Fruit fly (Drosophila melanogaster) whole organism, wandering third instar larva: Measurements from ENCODE around the gene tefu.

Experiments
- Abd-B ChIP-seq: fragments of >200 bp; optimal IDR thresholded peaks from 2 replicates; lab custom pipeline; 2017; ENCODE audit warnings: missing biosample characterization, missing genetic modification characterization
- CG32264 ChIP-seq: fragments of 200-800 bp; sonication (Bioruptor generic); optimal IDR thresholded peaks from 2 replicates; lab custom pipeline; 2016; ENCODE audit warnings: missing biosample characterization, missing genetic modification characterization
- CG9705 ChIP-seq: fragments of 200-800 bp; sonication (Bioruptor generic); optimal IDR thresholded peaks from 2 replicates; lab custom pipeline; 2018; ENCODE audit warnings: missing biosample characterization, mild to moderate bottlenecking, missing genetic modification characterization
- Dfd ChIP-seq: fragments of >200 bp; optimal IDR thresholded peaks from 2 replicates; lab custom pipeline; 2017; ENCODE audit warnings: missing biosample characterization, missing genetic modification characterization
- GATAd ChIP-seq: sonication (Bioruptor generic); optimal IDR thresholded peaks from 2 replicates; lab custom pipeline; 2016; ENCODE audit warnings: missing biosample characterization, missing genetic modification characterization
- HLH106 ChIP-seq: fragments of 200-800 bp; optimal IDR thresholded peaks from 3 replicates; lab custom pipeline; 2019; ENCODE audit warnings: missing biosample characterization, mild to moderate bottlenecking, missing genetic modification characterization, moderate library complexity
- Hnf4 ChIP-seq: fragments of 200-800 bp; sonication (Bioruptor generic); optimal IDR thresholded peaks from 2 replicates; lab custom pipeline; 2016; ENCODE audit warnings: missing biosample characterization, mild to moderate bottlenecking, missing genetic modification characterization
- Hr78 ChIP-seq: fragments of >200 bp; optimal IDR thresholded peaks from 2 replicates; lab custom pipeline; 2017; ENCODE audit warnings: missing biosample characterization, missing genetic modification characterization
- Hr83 ChIP-seq: fragments of 200-300 bp; sonication (Bioruptor generic); optimal IDR thresholded peaks from 2 replicates; lab custom pipeline; 2016; ENCODE audit warnings: missing biosample characterization, mild to moderate bottlenecking, missing genetic modification characterization, moderate library complexity; ENCODE audit not compliant: poor library complexity, severe bottlenecking
- Jra ChIP-seq: sonication (Bioruptor generic); optimal IDR thresholded peaks from 2 replicates; lab custom pipeline; 2016; ENCODE audit warnings: missing biosample characterization, missing genetic modification characterization
- Mio ChIP-seq: sonication (Bioruptor generic); optimal IDR thresholded peaks from 2 replicates; lab custom pipeline; 2016; ENCODE audit warnings: missing biosample characterization, missing genetic modification characterization
- N ChIP-seq: fragments of >200 bp; optimal IDR thresholded peaks from 2 replicates; lab custom pipeline; 2018; ENCODE audit warnings: missing biosample characterization, missing external identifiers, missing genetic modification characterization
- OdsH ChIP-seq: fragments of 200-800 bp; sonication (Bioruptor generic); optimal IDR thresholded peaks from 2 replicates; lab custom pipeline; 2016; ENCODE audit warnings: missing biosample characterization, mild to moderate bottlenecking, missing genetic modification characterization
- Rel ChIP-seq, 2 experiments: fragments of 200-800 bp; sonication (Bioruptor generic) in 1 of 2; optimal IDR thresholded peaks; 2 replicates in 1 of 2; 3 replicates in 1 of 2; lab custom pipeline; 2016 to 2019; ENCODE audit warnings: mild to moderate bottlenecking in 2 of 2, missing biosample characterization in 2 of 2, missing genetic modification characterization in 2 of 2, moderate library complexity in 1 of 2
- Sp1 ChIP-seq: fragments of 200-800 bp; sonication (Bioruptor generic); optimal IDR thresholded peaks from 3 replicates; lab custom pipeline; 2019; ENCODE audit warnings: missing biosample characterization, mild to moderate bottlenecking, missing genetic modification characterization, moderate library complexity
- Vsx2 ChIP-seq: fragments of 200-300, 225-300 bp; sonication (Bioruptor generic); optimal IDR thresholded peaks from 2 replicates; lab custom pipeline; 2018; ENCODE audit warnings: missing biosample characterization, missing genetic modification characterization; ENCODE audit not compliant: partially characterized antibody
- br ChIP-seq: fragments of 200-800 bp; sonication (Bioruptor generic); optimal IDR thresholded peaks from 2 replicates; lab custom pipeline; 2016; ENCODE audit warnings: missing biosample characterization, missing genetic modification characterization
- brk ChIP-seq: fragments of 200-800 bp; sonication (Bioruptor generic); optimal IDR thresholded peaks from 2 replicates; lab custom pipeline; 2016; ENCODE audit warnings: missing biosample characterization, mild to moderate bottlenecking, missing genetic modification characterization
- dl ChIP-seq, 2 experiments: fragments of 175-275, 200-275 bp in 1 of 2; fragments of 200-275 bp in 1 of 2; sonication (Bioruptor generic); optimal IDR thresholded peaks; lab custom pipeline; 2018; ENCODE audit warnings: mild to moderate bottlenecking in 2 of 2, missing biosample characterization in 2 of 2, missing genetic modification characterization in 2 of 2, moderate library complexity in 2 of 2; ENCODE audit not compliant: partially characterized antibody in 2 of 2, insufficient read depth in 1 of 2
- dmrt93B ChIP-seq: fragments of 200-800 bp; sonication (Bioruptor generic); optimal IDR thresholded peaks from 2 replicates; lab custom pipeline; 2018; ENCODE audit warnings: missing biosample characterization, mild to moderate bottlenecking, missing genetic modification characterization
- dsf ChIP-seq: sonication (Bioruptor generic); optimal IDR thresholded peaks from 2 replicates; lab custom pipeline; 2016; ENCODE audit warnings: missing biosample characterization, missing genetic modification characterization, borderline replicate concordance
- ey ChIP-seq: fragments of 200-800 bp; sonication (Bioruptor generic); optimal IDR thresholded peaks from 2 replicates; lab custom pipeline; 2016; ENCODE audit warnings: missing biosample characterization, missing genetic modification characterization
- foxo ChIP-seq, 2 experiments: fragments of 200-800 bp; sonication (Bioruptor generic); optimal IDR thresholded peaks; 2 replicates in 1 of 2; 3 replicates in 1 of 2; lab custom pipeline; 2016 to 2017; ENCODE audit warnings: missing biosample characterization in 2 of 2, missing genetic modification characterization in 2 of 2
- fru ChIP-seq: fragments of 200-800 bp; sonication (Bioruptor generic); optimal IDR thresholded peaks from 3 replicates; lab custom pipeline; 2016; ENCODE audit warnings: missing biosample characterization, mild to moderate bottlenecking, missing genetic modification characterization
- h ChIP-seq: fragments of 200-800 bp; sonication (Bioruptor generic); optimal IDR thresholded peaks from 3 replicates; lab custom pipeline; 2016; ENCODE audit warnings: missing biosample characterization, mild to moderate bottlenecking, missing genetic modification characterization
- jim ChIP-seq: fragments of 175-275, 200-325 bp; sonication (Bioruptor generic); optimal IDR thresholded peaks from 2 replicates; lab custom pipeline; 2016; ENCODE audit warnings: missing biosample characterization, mild to moderate bottlenecking, missing genetic modification characterization
- lola ChIP-seq: fragments of >200 bp; optimal IDR thresholded peaks from 2 replicates; lab custom pipeline; 2017; ENCODE audit warnings: missing biosample characterization, missing genetic modification characterization
- pan ChIP-seq: fragments of >200 bp; optimal IDR thresholded peaks from 2 replicates; lab custom pipeline; 2017
- psq ChIP-seq: fragments of 200-800 bp; sonication (Bioruptor generic); optimal IDR thresholded peaks from 3 replicates; lab custom pipeline; 2017; ENCODE audit warnings: missing biosample characterization, mild to moderate bottlenecking, missing genetic modification characterization, moderate library complexity
- rgr ChIP-seq: fragments of 200-800 bp; sonication (Bioruptor generic); optimal IDR thresholded peaks from 3 replicates; lab custom pipeline; 2016; ENCODE audit warnings: missing biosample characterization, mild to moderate bottlenecking, missing genetic modification characterization
- sage ChIP-seq: fragments of 200-800 bp; sonication (Bioruptor generic); optimal IDR thresholded peaks from 2 replicates; lab custom pipeline; 2016; ENCODE audit warnings: missing biosample characterization, mild to moderate bottlenecking, missing genetic modification characterization
- sv ChIP-seq: fragments of 200-800 bp; sonication (Bioruptor generic); optimal IDR thresholded peaks from 3 replicates; lab custom pipeline; 2016; ENCODE audit warnings: missing biosample characterization, missing genetic modification characterization
- tai ChIP-seq: sonication (Bioruptor generic); optimal IDR thresholded peaks from 2 replicates; lab custom pipeline; 2016; ENCODE audit warnings: missing biosample characterization, missing genetic modification characterization
- usp ChIP-seq: fragments of >200 bp; optimal IDR thresholded peaks from 2 replicates; lab custom pipeline; 2017; ENCODE audit warnings: missing biosample characterization, missing genetic modification characterization
- woc ChIP-seq: sonication (Bioruptor generic); optimal IDR thresholded peaks from 2 replicates; lab custom pipeline; 2016; ENCODE audit warnings: missing biosample characterization, mild to moderate bottlenecking, missing genetic modification characterization

Gene tefu

DNA sequence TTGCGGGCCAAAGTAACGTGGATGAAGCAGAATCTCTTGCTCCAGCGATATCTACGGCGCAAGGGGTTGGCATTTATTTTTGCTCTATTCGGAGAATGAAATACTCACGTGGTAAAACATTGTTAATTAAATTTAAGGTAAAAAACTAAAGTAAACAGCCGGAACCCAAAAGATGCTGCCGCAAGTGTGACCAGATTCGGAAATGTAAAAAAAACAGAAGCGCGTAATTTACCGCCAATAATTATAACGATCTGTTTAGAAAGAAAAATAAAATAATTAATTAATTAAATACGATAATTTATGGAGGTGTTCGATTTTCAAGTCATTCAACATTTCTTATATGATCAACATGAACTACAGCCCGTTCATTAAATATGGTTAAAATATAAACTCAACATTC is 19.1 kb downstream of the tefu start, which contains the start of gene Polr2G:
Polr2G (minus strand) TSS at position 208 of the 400 bp plus-strand sequence.
- TF ChIP-seq N (GFP tag; lab: Kevin White, UChicago) (no peak), usp (no peak), Hnf4 (no peak), pan (lab: Kevin White, UChicago) (no peak), dl (GFP tag; optimal IDR thresholded peaks at IDR 0.05; lab: Kevin White, UChicago; ENCODE audit: insufficient read depth in 1 of 2, partially characterized antibody in 2 of 2) (no peak), Hr83 (GFP tag; lab: Kevin White, UChicago) (no peak), Abd-B (no peak), brk (GFP tag; lab: Kevin White, UChicago) (no peak), foxo (GFP tag; optimal IDR thresholded peaks at IDR 0.05; lab: Kevin White, UChicago) (no peak), Mio (no peak), sage (GFP tag; lab: Kevin White, UChicago) (no peak), psq (GFP tag; lab: Kevin White, UChicago) (no peak), jim (GFP tag; lab: Kevin White, UChicago) (no peak), dsf (GFP tag; lab: Kevin White, UChicago) (no peak)

DNA sequence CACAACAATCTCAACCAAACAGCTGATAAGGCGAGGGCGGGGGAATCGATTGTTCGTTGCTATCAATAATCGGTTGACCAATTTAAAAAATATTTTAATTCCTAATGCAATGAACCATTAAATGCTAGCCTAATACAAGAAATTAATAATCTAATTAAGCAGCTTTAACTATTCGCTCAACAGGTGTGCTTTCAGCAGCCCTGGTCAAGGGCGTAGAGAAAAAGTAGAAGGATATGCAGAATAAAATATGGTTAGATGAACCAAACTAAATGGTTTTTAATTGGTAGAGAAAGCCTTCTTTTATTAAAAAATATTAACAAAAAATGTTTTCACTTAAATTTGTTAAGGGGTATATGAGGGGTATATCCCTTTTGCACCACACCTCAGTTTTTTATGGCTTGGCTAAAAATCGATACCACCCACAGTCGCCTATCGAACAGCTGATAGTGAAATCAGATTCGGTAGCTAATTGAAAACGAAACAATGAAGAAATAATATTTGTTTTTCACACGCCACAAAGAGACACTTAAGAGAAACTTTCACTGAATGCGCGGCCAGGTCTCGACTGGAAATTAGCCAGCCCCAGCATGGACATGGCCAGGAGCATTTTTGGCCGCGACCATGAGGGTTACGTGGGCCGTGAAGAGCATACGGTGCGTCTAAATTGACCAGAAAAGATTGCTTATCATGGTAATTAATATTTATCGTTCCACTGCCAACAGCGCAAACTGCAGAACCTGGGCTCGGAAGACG is 23.0 kb downstream of the tefu start, which contains the start of the genes SIDL and CG12241:
SIDL (minus strand) TSS at position 51 of the 753 bp plus-strand sequence.
CG12241 (plus strand) TSS at position 433 of the 753 bp plus-strand sequence.
- peak; percentile 28 to 94 for TF ChIP-seq foxo (GFP tag; optimal IDR thresholded peaks at IDR 0.05; lab: Kevin White, UChicago)
- TF ChIP-seq usp = no peak
- no peak for TF ChIP-seq Vsx2 (GFP tag; lab: Kevin White, UChicago)
- peak; percentile 71 for TF ChIP-seq rgr
- no peak for TF ChIP-seq dmrt93B
- TF ChIP-seq GATAd = peak; percentile 9
- TF ChIP-seq CG9705 (GFP tag; lab: Kevin White, UChicago) = peak; percentile 72
- peak; percentile 95 for TF ChIP-seq h
- TF ChIP-seq ey (GFP tag; lab: Kevin White, UChicago) = peak; percentile 77
- TF ChIP-seq br (GFP tag; lab: Kevin White, UChicago) = no peak
- TF ChIP-seq dsf (GFP tag; lab: Kevin White, UChicago) = no peak
- no peak for TF ChIP-seq lola
- peak; percentile 94 for TF ChIP-seq HLH106 (tag; lab: Kevin White, UChicago)
- TF ChIP-seq Hr78 (GFP tag; lab: Kevin White, UChicago) = no peak
- peak; percentile 83 for TF ChIP-seq CG32264 (GFP tag; lab: Kevin White, UChicago)
- no peak for TF ChIP-seq tai
- TF ChIP-seq Rel (GFP tag; optimal IDR thresholded peaks at IDR 0.05; lab: Kevin White, UChicago) = no peak
- TF ChIP-seq Rel (tag; optimal IDR thresholded peaks at IDR 0.05; lab: Kevin White, UChicago) = peak; percentile 74
- no peak for TF ChIP-seq Abd-B
- TF ChIP-seq Jra (GFP tag; lab: Kevin White, UChicago) = no peak
- TF ChIP-seq OdsH (GFP tag; lab: Kevin White, UChicago) = peak; percentile 62
- TF ChIP-seq brk (GFP tag; lab: Kevin White, UChicago) = no peak
- peak; percentile 41 for TF ChIP-seq Mio
- TF ChIP-seq fru (GFP tag; lab: Kevin White, UChicago) = no peak
- peak; percentile 67 for TF ChIP-seq psq (GFP tag; lab: Kevin White, UChicago)
- TF ChIP-seq sv (GFP tag; lab: Kevin White, UChicago) = peak; percentile 63
- TF ChIP-seq Sp1 (GFP tag; lab: Kevin White, UChicago) = peak; percentile 75

DNA sequence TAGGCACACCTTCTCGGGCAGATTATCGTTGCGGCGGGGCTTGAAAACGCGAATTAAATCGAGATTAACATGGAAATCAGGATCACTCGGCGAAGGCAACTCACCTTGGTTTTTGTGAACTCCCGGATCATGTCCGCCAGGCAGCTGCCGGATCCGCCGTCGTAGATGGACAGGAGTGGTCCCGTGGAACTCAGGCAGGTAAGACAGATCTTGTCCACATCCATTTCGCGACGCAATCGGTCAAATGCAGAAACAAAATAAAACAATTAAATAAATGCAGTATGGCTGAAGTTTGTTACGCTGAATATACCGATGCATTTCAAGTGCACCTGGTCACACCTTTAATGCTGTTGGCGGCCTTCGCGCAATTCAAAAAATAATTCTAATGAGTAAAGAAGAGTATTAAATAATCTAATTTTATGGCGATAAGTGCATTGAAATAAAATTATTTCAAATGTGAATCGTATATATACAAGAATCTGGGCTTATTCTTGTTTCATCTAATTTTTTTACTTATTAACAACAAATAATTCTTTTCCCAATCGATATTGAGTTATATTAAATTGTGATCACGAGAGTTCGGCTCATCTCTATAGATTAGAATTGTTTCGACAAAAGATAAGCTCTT is 28.6 kb downstream of the tefu start, which contains the start of the genes CG6654 and CG4210:
CG6654 (minus strand) TSS at position 297 of the 628 bp plus-strand sequence.
CG4210 (plus strand) TSS at position 613 of the 628 bp plus-strand sequence.
- no peak for TF ChIP-seq brk (GFP tag; lab: Kevin White, UChicago)
- TF ChIP-seq woc (GFP tag; lab: Kevin White, UChicago) = peak; percentile 71
- no peak for TF ChIP-seq N (GFP tag; lab: Kevin White, UChicago)
- TF ChIP-seq HLH106 (tag; lab: Kevin White, UChicago) = peak; percentile 69
- TF ChIP-seq Rel (GFP tag; optimal IDR thresholded peaks at IDR 0.05; lab: Kevin White, UChicago) = no peak
- TF ChIP-seq Rel (tag; optimal IDR thresholded peaks at IDR 0.05; lab: Kevin White, UChicago) = peak; percentile 54
- peak; percentile 27 for TF ChIP-seq Sp1 (GFP tag; lab: Kevin White, UChicago)
- no peak for TF ChIP-seq Dfd (GFP tag; lab: Kevin White, UChicago)
- TF ChIP-seq CG9705 (GFP tag; lab: Kevin White, UChicago) = peak; percentile 28
